Fruit fly (Drosophila melanogaster) whole organism, embryonic: Measurements from ENCODE around the gene cwo.

Experiments
- Abd-B ChIP-seq: fragments of 200-800 bp; sonication (Bioruptor generic); optimal IDR thresholded peaks from 2 replicates; lab custom pipeline; 2018; ENCODE audit warnings: missing biosample characterization, mild to moderate bottlenecking, missing genetic modification characterization, moderate library complexity
- BtbVII ChIP-seq: fragments of 200-800 bp; sonication (Bioruptor generic); optimal IDR thresholded peaks from 3 replicates; lab custom pipeline; 2017; ENCODE audit warnings: missing biosample characterization, mild to moderate bottlenecking, missing genetic modification characterization
- CG1024 ChIP-seq: fragments of 200-800 bp; sonication (Bioruptor generic); IDR thresholded peaks from 2 replicates; pipeline ENCODE4 v1.3.6; 2022; ENCODE audit warnings: missing biosample characterization, missing genetic modification characterization
- CG11560 ChIP-seq: fragments of 200-800 bp; sonication (Bioruptor generic); IDR thresholded peaks from 3 replicates; pipeline ENCODE4 v1.3.6; 2022; ENCODE audit warnings: missing biosample characterization, missing genetic modification characterization
- CG12071 ChIP-seq: fragments of 200-800 bp; sonication (Bioruptor generic); optimal IDR thresholded peaks from 3 replicates; lab custom pipeline; 2018; ENCODE audit warnings: missing biosample characterization, mild to moderate bottlenecking, missing genetic modification characterization
- CG12744 ChIP-seq: fragments of 200-800 bp; sonication (Bioruptor generic); optimal IDR thresholded peaks from 2 replicates; lab custom pipeline; 2016; ENCODE audit warnings: missing biosample characterization, missing genetic modification characterization
- CG12942 ChIP-seq: fragments of 200-800 bp; sonication (Bioruptor generic); optimal IDR thresholded peaks from 3 replicates; lab custom pipeline; 2016; ENCODE audit warnings: missing biosample characterization, missing genetic modification characterization
- CG13894 ChIP-seq: fragments of 200-800 bp; sonication (Bioruptor generic); optimal IDR thresholded peaks from 3 replicates; lab custom pipeline; 2018; ENCODE audit warnings: missing biosample characterization, mild to moderate bottlenecking, missing genetic modification characterization, moderate library complexity
- CG16813 ChIP-seq: fragments of 200-800 bp; sonication (Bioruptor generic); IDR thresholded peaks from 3 replicates; pipeline ENCODE4 v1.3.6; 2022; ENCODE audit warnings: missing biosample characterization, missing genetic modification characterization; ENCODE audit not compliant: partially characterized antibody
- CG17385 ChIP-seq: fragments of 200-800 bp; sonication (Bioruptor generic); optimal IDR thresholded peaks from 3 replicates; lab custom pipeline; 2018; ENCODE audit warnings: missing biosample characterization, mild to moderate bottlenecking, missing genetic modification characterization
- CG1832 ChIP-seq: fragments of 200-800 bp; sonication (Bioruptor generic); optimal IDR thresholded peaks from 2 replicates; lab custom pipeline; 2017; ENCODE audit warnings: missing biosample characterization, mild to moderate bottlenecking, missing genetic modification characterization, inconsistent platforms
- CG2202 ChIP-seq: fragments of 200-800 bp; sonication (Bioruptor generic); optimal IDR thresholded peaks from 2 replicates; lab custom pipeline; 2018; ENCODE audit warnings: missing biosample characterization, mild to moderate bottlenecking, missing genetic modification characterization
- CG2678 ChIP-seq: fragments of 200-800 bp; sonication (Bioruptor generic); optimal IDR thresholded peaks from 3 replicates; lab custom pipeline; 2019; ENCODE audit warnings: missing biosample characterization, mild to moderate bottlenecking, missing genetic modification characterization, moderate library complexity
- CG30020 ChIP-seq: fragments of 200-800 bp; optimal IDR thresholded peaks from 2 replicates; lab custom pipeline; 2019; ENCODE audit warnings: missing biosample characterization, mild to moderate bottlenecking, missing genetic modification characterization, moderate library complexity
- CG31365 ChIP-seq: fragments of 200-800 bp; sonication (Bioruptor generic); optimal IDR thresholded peaks from 2 replicates; lab custom pipeline; 2018; ENCODE audit warnings: missing biosample characterization, mild to moderate bottlenecking, missing genetic modification characterization
- CG3163 ChIP-seq: fragments of 200-800 bp; sonication (Bioruptor generic); optimal IDR thresholded peaks from 3 replicates; lab custom pipeline; 2016; ENCODE audit warnings: missing biosample characterization, missing genetic modification characterization
- CG32532 ChIP-seq: fragments of 200-800 bp; sonication (Bioruptor generic); IDR thresholded peaks from 2 replicates; pipeline ENCODE4 v1.3.6; 2022; ENCODE audit warnings: missing biosample characterization, missing genetic modification characterization
- CG33213 ChIP-seq: fragments of 200-800 bp; sonication (Bioruptor generic); optimal IDR thresholded peaks from 3 replicates; lab custom pipeline; 2016; ENCODE audit warnings: missing biosample characterization, missing genetic modification characterization
- CG4617 ChIP-seq: fragments of 200-800 bp; sonication (Bioruptor generic); optimal IDR thresholded peaks from 3 replicates; lab custom pipeline; 2016; ENCODE audit warnings: missing biosample characterization, missing genetic modification characterization, borderline replicate concordance
- CG5953 ChIP-seq: fragments of 200-800 bp; sonication (Bioruptor generic); IDR thresholded peaks from 2 replicates; pipeline ENCODE4 v1.3.6; 2022; ENCODE audit warnings: missing biosample characterization, missing genetic modification characterization
- CG6175 ChIP-seq: fragments of 200-800 bp; sonication (Bioruptor generic); IDR thresholded peaks from 3 replicates; pipeline ENCODE4 v1.3.6; 2022; ENCODE audit warnings: missing biosample characterization, missing genetic modification characterization
- CG6654 ChIP-seq: fragments of 200-800 bp; sonication (Bioruptor generic); optimal IDR thresholded peaks from 2 replicates; lab custom pipeline; 2017; ENCODE audit warnings: missing biosample characterization, mild to moderate bottlenecking, missing genetic modification characterization
- CG7357 ChIP-seq: fragments of 200-800 bp; sonication (Bioruptor generic); IDR thresholded peaks from 3 replicates; pipeline ENCODE4 v1.3.6; 2022; ENCODE audit warnings: missing biosample characterization, missing genetic modification characterization
- CG8359 ChIP-seq: fragments of 200-800 bp; sonication (Bioruptor generic); optimal IDR thresholded peaks from 2 replicates; lab custom pipeline; 2017; ENCODE audit warnings: missing biosample characterization, mild to moderate bottlenecking, missing genetic modification characterization, borderline replicate concordance
- CoRest ChIP-seq: fragments of 200-800 bp; sonication (Bioruptor generic); optimal IDR thresholded peaks from 3 replicates; lab custom pipeline; 2018; ENCODE audit warnings: missing biosample characterization, mild to moderate bottlenecking, missing genetic modification characterization, moderate library complexity
- Dip2 ChIP-seq: fragments of 200-800 bp; sonication (Bioruptor generic); IDR thresholded peaks from 2 replicates; pipeline ENCODE4 v1.3.6; 2022; ENCODE audit warnings: missing biosample characterization, missing genetic modification characterization
- Dll ChIP-seq: fragments of 200-800 bp; sonication (Bioruptor generic); IDR thresholded peaks from 4 replicates; pipeline ENCODE4 v1.3.6; 2022; ENCODE audit warnings: missing biosample characterization, missing genetic modification characterization; ENCODE audit not compliant: partially characterized antibody
- Elba2 ChIP-seq: fragments of 200-800 bp; sonication (Bioruptor generic); optimal IDR thresholded peaks from 3 replicates; lab custom pipeline; 2016; ENCODE audit warnings: missing biosample characterization, missing genetic modification characterization
- HLH4C ChIP-seq: fragments of 200-800 bp; sonication (Bioruptor generic); IDR thresholded peaks from 3 replicates; pipeline ENCODE4 v1.3.6; 2022; ENCODE audit warnings: missing biosample characterization, missing genetic modification characterization; ENCODE audit not compliant: partially characterized antibody
- Hey ChIP-seq: fragments of 200-800 bp; sonication (Bioruptor generic); optimal IDR thresholded peaks from 3 replicates; lab custom pipeline; 2018; ENCODE audit warnings: missing biosample characterization, mild to moderate bottlenecking, missing genetic modification characterization
- Hr78 ChIP-seq, 2 experiments: fragments of 200-800 bp in 1 of 2; fragments of >200 bp in 1 of 2; sonication (Bioruptor generic) in 1 of 2; optimal IDR thresholded peaks; 2 replicates each; lab custom pipeline; 2017 to 2019; ENCODE audit warnings: missing biosample characterization in 2 of 2, missing genetic modification characterization in 2 of 2, mild to moderate bottlenecking in 1 of 2, moderate library complexity in 1 of 2
- Hsf ChIP-seq: fragments of 200-800 bp; sonication (Bioruptor generic); optimal IDR thresholded peaks from 3 replicates; lab custom pipeline; 2016; ENCODE audit warnings: missing biosample characterization, missing genetic modification characterization
- Lpt ChIP-seq: fragments of >200 bp; optimal IDR thresholded peaks from 2 replicates; lab custom pipeline; 2018; ENCODE audit warnings: missing biosample characterization, missing genetic modification characterization
- Sry-δ ChIP-seq: fragments of 200-800 bp; sonication (Bioruptor generic); optimal IDR thresholded peaks from 2 replicates; lab custom pipeline; 2016; ENCODE audit warnings: missing biosample characterization, missing genetic modification characterization
- Stat92E ChIP-seq, 3 experiments: fragments of >200 bp in 2 of 3; fragments of 200-800 bp in 1 of 3; sonication (Bioruptor generic) in 1 of 3; optimal IDR thresholded peaks; 2 replicates each; lab custom pipeline; 2017 to 2019; ENCODE audit warnings: missing biosample characterization in 3 of 3, missing genetic modification characterization in 3 of 3, mild to moderate bottlenecking in 1 of 3, moderate library complexity in 1 of 3
- Trl ChIP-seq, 3 experiments: fragments of >200 bp in 2 of 3; fragments of 200-800 bp in 1 of 3; sonication (Bioruptor generic) in 1 of 3; optimal IDR thresholded peaks; 2 replicates in 1 of 3; 3 replicates in 2 of 3; lab custom pipeline; 2016 to 2017; ENCODE audit warnings: missing biosample characterization in 1 of 3, missing genetic modification characterization in 1 of 3
- abd-A ChIP-seq: fragments of 200-800 bp; sonication (Bioruptor generic); optimal IDR thresholded peaks from 3 replicates; lab custom pipeline; 2019; ENCODE audit warnings: missing biosample characterization, mild to moderate bottlenecking, missing genetic modification characterization, moderate library complexity
- amos ChIP-seq: fragments of 200-800 bp; sonication (Bioruptor generic); IDR thresholded peaks from 2 replicates; pipeline ENCODE4 v1.3.6; 2022; ENCODE audit warnings: missing biosample characterization, missing genetic modification characterization; ENCODE audit not compliant: partially characterized antibody
- ash1 ChIP-seq: fragments of 200-800 bp; sonication (Bioruptor generic); optimal IDR thresholded peaks from 2 replicates; lab custom pipeline; 2018; ENCODE audit warnings: missing biosample characterization, mild to moderate bottlenecking, missing genetic modification characterization
- br ChIP-seq: fragments of >200 bp; optimal IDR thresholded peaks from 2 replicates; lab custom pipeline; 2017
- ci ChIP-seq: fragments of 200-800 bp; sonication (Bioruptor generic); IDR thresholded peaks from 3 replicates; pipeline ENCODE4 v1.3.6; 2022; ENCODE audit warnings: missing biosample characterization, missing genetic modification characterization
- dmrt99B ChIP-seq: fragments of 200-800 bp; sonication (Bioruptor generic); optimal IDR thresholded peaks from 2 replicates; lab custom pipeline; 2018; ENCODE audit warnings: missing biosample characterization, mild to moderate bottlenecking, missing genetic modification characterization, moderate library complexity
- emc ChIP-seq: fragments of 200-800 bp; sonication (Bioruptor generic); optimal IDR thresholded peaks from 2 replicates; lab custom pipeline; 2016; ENCODE audit warnings: missing biosample characterization, missing genetic modification characterization
- her ChIP-seq: fragments of 200-800 bp; sonication (Bioruptor generic); optimal IDR thresholded peaks from 2 replicates; lab custom pipeline; 2016; ENCODE audit warnings: missing biosample characterization, missing genetic modification characterization
- kay ChIP-seq: fragments of 200-800 bp; sonication (Bioruptor generic); optimal IDR thresholded peaks from 2 replicates; lab custom pipeline; 2016; ENCODE audit warnings: missing biosample characterization, missing genetic modification characterization
- lab ChIP-seq: fragments of 200-800 bp; sonication (Bioruptor generic); optimal IDR thresholded peaks from 3 replicates; lab custom pipeline; 2017; ENCODE audit warnings: missing biosample characterization, missing genetic modification characterization, mild to moderate bottlenecking, moderate library complexity, missing genetic modification reagents
- pita ChIP-seq: fragments of 200-800 bp; sonication (Bioruptor generic); optimal IDR thresholded peaks from 2 replicates; lab custom pipeline; 2017; ENCODE audit warnings: missing biosample characterization, mild to moderate bottlenecking, missing genetic modification characterization
- tup ChIP-seq: fragments of 200-800 bp; sonication (Bioruptor generic); optimal IDR thresholded peaks from 2 replicates; lab custom pipeline; 2016; ENCODE audit warnings: missing biosample characterization, mild to moderate bottlenecking, missing genetic modification characterization, moderate library complexity
- vvl ChIP-seq: fragments of 200-800 bp; sonication (Bioruptor generic); IDR thresholded peaks from 2 replicates; pipeline ENCODE4 v1.3.6; 2022; ENCODE audit warnings: missing biosample characterization, missing genetic modification characterization

The cwo gene

DNA sequence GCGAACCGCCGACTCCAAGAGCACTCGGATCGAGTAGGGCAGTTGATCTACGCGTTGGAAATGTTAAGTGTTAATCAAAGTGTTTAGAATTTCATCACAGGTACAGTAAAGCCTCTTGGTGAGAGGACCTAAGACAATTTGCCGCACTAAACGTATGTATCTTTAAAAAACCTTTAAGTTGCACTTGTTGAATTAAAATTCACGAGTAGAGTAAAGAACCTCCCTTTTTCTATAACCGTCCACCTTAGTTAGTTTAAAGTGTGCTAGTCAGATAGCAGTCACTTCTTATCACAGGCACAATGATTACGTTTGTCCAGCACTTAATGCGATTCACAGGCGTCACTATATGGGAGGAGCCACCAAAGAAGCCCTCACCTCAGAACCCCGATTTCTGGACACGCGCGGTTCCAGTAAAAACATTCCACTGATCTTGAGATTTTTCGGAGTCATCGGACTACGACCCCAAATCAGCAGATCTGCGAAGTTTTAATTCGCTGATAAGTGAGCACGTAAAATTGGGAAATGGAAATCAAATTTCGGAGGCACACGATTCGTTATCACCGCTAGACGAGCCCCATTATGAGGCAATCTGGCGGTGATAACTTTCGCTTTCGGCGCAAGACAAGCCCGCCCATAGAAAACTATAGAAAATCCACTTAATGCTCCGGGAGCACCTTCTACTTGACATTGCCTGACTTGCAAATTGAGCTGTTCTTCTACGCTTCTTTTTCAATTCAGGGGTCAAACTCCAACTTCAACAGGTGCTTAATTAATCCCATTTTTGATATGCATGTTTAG, 23.9 kb downstream of the cwo start (continued):
- TF ChIP-seq CG13894 (tag; lab: Kevin White, UChicago) (no peak), pita (GFP tag; lab: Kevin White, UChicago) (no peak), CG33213 (no peak), Hsf (GFP tag; lab: Kevin White, UChicago) (no peak), br (lab: Kevin White, UChicago) (no peak), Dip2 (no peak), CG2202 (tag; lab: Kevin White, UChicago) (no peak), Stat92E (GFP tag; optimal IDR thresholded peaks at IDR 0.05; lab: Kevin White, UChicago) (no peak), CG2678 (tag; lab: Kevin White, UChicago) (no peak), HLH4C (GFP tag; lab: Robert Waterston, UW) (no peak), CG17385 (GFP tag; lab: Kevin White, UChicago) (no peak), abd-A (tag; lab: Kevin White, UChicago) (no peak), CG1024 (GFP tag; lab: Robert Waterston, UW) (no peak), CG12071 (GFP tag; lab: Kevin White, UChicago) (no peak), CG5953 (no peak), CG31365 (tag; lab: Kevin White, UChicago) (no peak), CG1832 (GFP tag; lab: Kevin White, UChicago) (no peak), lab (GFP tag; lab: Kevin White, UChicago) (no peak), Abd-B (GFP tag; lab: Kevin White, UChicago) (peak; percentile 8), CoRest (tag; lab: Kevin White, UChicago) (no peak), CG8359 (no peak), ash1 (no peak), kay (no peak), dmrt99B (tag; lab: Kevin White, UChicago) (no peak), CG12744 (no peak), Sry-δ (GFP tag; lab: Kevin White, UChicago) (no peak), Hey (tag; lab: Kevin White, UChicago) (peak; percentile 73), Elba2 (no peak), amos (GFP tag; lab: Robert Waterston, UW) (no peak), CG6175 (GFP tag; lab: Robert Waterston, UW) (peak; percentile 76), Dll (GFP tag; lab: Robert Waterston, UW) (no peak), her (GFP tag; lab: Kevin White, UChicago) (no peak), CG16813 (no peak), CG3163 (GFP tag; lab: Kevin White, UChicago) (no peak), CG11560 (peak; percentile 39; the same call in 1 of the 3 replicates), BtbVII (GFP tag; lab: Kevin White, UChicago) (no peak), CG4617 (GFP tag; lab: Kevin White, UChicago) (no peak), tup (no peak), ci (GFP tag; lab: Robert Waterston, UW) (no peak), CG30020 (tag; lab: Kevin White, UChicago) (no peak), Trl (optimal IDR thresholded peaks at IDR 0.05; lab: Kevin White, UChicago) (no peak), Trl (GFP tag; optimal IDR thresholded peaks at IDR 0.05; lab: Kevin White, UChicago) (peak; percentile 7), Hr78 (GFP tag; optimal IDR thresholded peaks at IDR 0.05; lab: Kevin White, UChicago) (no peak), Lpt (GFP tag; lab: Kevin White, UChicago) (no peak), emc (no peak), vvl (GFP tag; lab: Robert Waterston, UW) (peak; percentile 70), CG12942 (GFP tag; lab: Kevin White, UChicago) (no peak), CG6654 (GFP tag; lab: Kevin White, UChicago) (no peak), CG32532 (GFP tag; lab: Robert Waterston, UW) (peak; percentile 85), CG7357 (GFP tag; lab: Robert Waterston, UW) (no peak)
